Fruit fly (Drosophila melanogaster) whole organism, embryonic: ENCODE results near the gene a10.

Source experiments
- CG10979 ChIP-seq: fragments of 200-800 bp; sonication (Bioruptor generic); optimal IDR thresholded peaks from 2 replicates; lab custom pipeline; 2018; ENCODE audit warnings: missing biosample characterization, mild to moderate bottlenecking, missing genetic modification characterization, moderate library complexity
- CG11085 ChIP-seq: fragments of 200-800 bp; sonication (Bioruptor generic); IDR thresholded peaks from 2 replicates; pipeline ENCODE4 v1.3.6; 2022; ENCODE audit warnings: missing biosample characterization, missing genetic modification characterization
- CG11247 ChIP-seq: fragments of 200-800 bp; sonication (Bioruptor generic); IDR thresholded peaks from 2 replicates; pipeline ENCODE4 v1.3.6; 2022; ENCODE audit warnings: missing biosample characterization, missing genetic modification characterization
- CG1233 ChIP-seq: fragments of 200-800 bp; sonication (Bioruptor generic); optimal IDR thresholded peaks from 4 replicates; lab custom pipeline; 2018; ENCODE audit warnings: missing biosample characterization, mild to moderate bottlenecking, missing genetic modification characterization
- CG16813 ChIP-seq: fragments of 200-800 bp; sonication (Bioruptor generic); IDR thresholded peaks from 3 replicates; pipeline ENCODE4 v1.3.6; 2022; ENCODE audit warnings: missing biosample characterization, missing genetic modification characterization; ENCODE audit not compliant: partially characterized antibody
- CG17802 ChIP-seq: fragments of 200-800 bp; sonication (Bioruptor generic); optimal IDR thresholded peaks from 2 replicates; lab custom pipeline; 2018; ENCODE audit warnings: missing biosample characterization, mild to moderate bottlenecking, missing genetic modification characterization, moderate library complexity
- CG1832 ChIP-seq: fragments of 200-800 bp; sonication (Bioruptor generic); optimal IDR thresholded peaks from 2 replicates; lab custom pipeline; 2017; ENCODE audit warnings: missing biosample characterization, mild to moderate bottlenecking, missing genetic modification characterization, inconsistent platforms
- CG2120 ChIP-seq: fragments of 200-800 bp; sonication (Bioruptor generic); optimal IDR thresholded peaks from 3 replicates; lab custom pipeline; 2016; ENCODE audit warnings: missing biosample characterization, missing genetic modification characterization
- CG2202 ChIP-seq: fragments of 200-800 bp; sonication (Bioruptor generic); optimal IDR thresholded peaks from 2 replicates; lab custom pipeline; 2018; ENCODE audit warnings: missing biosample characterization, mild to moderate bottlenecking, missing genetic modification characterization
- CG2712 ChIP-seq: fragments of 200-800 bp; optimal IDR thresholded peaks from 3 replicates; lab custom pipeline; 2019; ENCODE audit warnings: missing biosample characterization, mild to moderate bottlenecking, missing genetic modification characterization, moderate library complexity
- CG2875 ChIP-seq: fragments of 200-800 bp; sonication (Bioruptor generic); optimal IDR thresholded peaks from 2 replicates; lab custom pipeline; 2017; ENCODE audit warnings: missing biosample characterization, mild to moderate bottlenecking, missing genetic modification characterization, missing genetic modification reagents
- CG3281 ChIP-seq: fragments of 200-800 bp; sonication (Bioruptor generic); optimal IDR thresholded peaks from 3 replicates; lab custom pipeline; 2017; ENCODE audit warnings: missing biosample characterization, mild to moderate bottlenecking, missing genetic modification characterization
- CG3407 ChIP-seq: fragments of 200-800 bp; sonication (Bioruptor generic); optimal IDR thresholded peaks from 2 replicates; lab custom pipeline; 2018; ENCODE audit warnings: missing biosample characterization, mild to moderate bottlenecking, missing genetic modification characterization
- CG3838 ChIP-seq: fragments of 200-800 bp; sonication (Bioruptor generic); optimal IDR thresholded peaks from 3 replicates; lab custom pipeline; 2016; ENCODE audit warnings: missing biosample characterization, missing genetic modification characterization
- CG8089 ChIP-seq: fragments of 200-800 bp; sonication (Bioruptor generic); optimal IDR thresholded peaks from 3 replicates; lab custom pipeline; 2016; ENCODE audit warnings: missing biosample characterization, missing genetic modification characterization
- CG8290 ChIP-seq, 3 experiments: fragments of 200-800 bp; sonication (Bioruptor generic); optimal IDR thresholded peaks; 2 replicates each; lab custom pipeline; 2016 to 2019; ENCODE audit warnings: missing biosample characterization in 3 of 3, missing genetic modification characterization in 3 of 3, mild to moderate bottlenecking in 2 of 3, moderate library complexity in 1 of 3
- CG9727 ChIP-seq: fragments of 200-800 bp; sonication (Bioruptor generic); optimal IDR thresholded peaks from 3 replicates; lab custom pipeline; 2017; ENCODE audit warnings: missing biosample characterization, mild to moderate bottlenecking, missing genetic modification characterization
- CG9876 ChIP-seq: fragments of 200-800 bp; sonication (Bioruptor generic); optimal IDR thresholded peaks from 2 replicates; lab custom pipeline; 2016; ENCODE audit warnings: missing biosample characterization, missing genetic modification characterization
- CkIIα-i1 ChIP-seq: fragments of 200-800 bp; sonication (Bioruptor generic); IDR thresholded peaks from 2 replicates; pipeline ENCODE4 v1.3.6; 2022; ENCODE audit warnings: missing biosample characterization, missing genetic modification characterization
- Dad ChIP-seq: fragments of 200-800 bp; sonication (Bioruptor generic); optimal IDR thresholded peaks from 3 replicates; lab custom pipeline; 2016; ENCODE audit warnings: missing biosample characterization, missing genetic modification characterization
- Dip3 ChIP-seq: fragments of 200-800 bp; sonication (Bioruptor generic); optimal IDR thresholded peaks from 3 replicates; lab custom pipeline; 2016; ENCODE audit warnings: missing biosample characterization, missing genetic modification characterization
- Ets97D ChIP-seq: fragments of 200-800 bp; sonication (Bioruptor generic); optimal IDR thresholded peaks from 3 replicates; lab custom pipeline; 2016; ENCODE audit warnings: missing biosample characterization, missing genetic modification characterization
- GATAe ChIP-seq: fragments of 200-800 bp; sonication (Bioruptor generic); conservative IDR thresholded peaks from 2 replicates; pipeline ENCODE4 v1.3.6; 2022; ENCODE audit warnings: missing biosample characterization, missing genetic modification characterization
- Hmr ChIP-seq: fragments of 200-800 bp; sonication (Bioruptor generic); optimal IDR thresholded peaks from 3 replicates; lab custom pipeline; 2017; ENCODE audit warnings: mild to moderate bottlenecking, missing biosample characterization, missing genetic modification reagents, missing genetic modification characterization
- Jarid2 ChIP-seq: fragments of 200-800 bp; sonication (Bioruptor generic); optimal IDR thresholded peaks from 3 replicates; lab custom pipeline; 2017; ENCODE audit warnings: mild to moderate bottlenecking, missing biosample characterization, missing genetic modification reagents, missing genetic modification characterization
- Mes4 ChIP-seq: fragments of 200-800 bp; sonication (Bioruptor generic); optimal IDR thresholded peaks from 2 replicates; lab custom pipeline; 2016; ENCODE audit warnings: missing biosample characterization, missing genetic modification characterization
- Vsx1 ChIP-seq: fragments of 200-800 bp; sonication (Bioruptor generic); optimal IDR thresholded peaks from 2 replicates; lab custom pipeline; 2017; ENCODE audit warnings: missing biosample characterization, mild to moderate bottlenecking, missing genetic modification characterization, missing genetic modification reagents
- abd-A ChIP-seq: fragments of 200-800 bp; sonication (Bioruptor generic); optimal IDR thresholded peaks from 3 replicates; lab custom pipeline; 2019; ENCODE audit warnings: missing biosample characterization, mild to moderate bottlenecking, missing genetic modification characterization, moderate library complexity
- ara ChIP-seq: fragments of 200-800 bp; sonication (Bioruptor generic); IDR thresholded peaks from 2 replicates; pipeline ENCODE4 v1.3.6; 2022; ENCODE audit warnings: missing biosample characterization, missing genetic modification characterization
- bcd ChIP-seq: fragments of 200-800 bp; sonication (Bioruptor generic); optimal IDR thresholded peaks from 2 replicates; lab custom pipeline; 2017; ENCODE audit warnings: missing biosample characterization, mild to moderate bottlenecking, missing genetic modification characterization
- chinmo ChIP-seq: fragments of 200-800 bp; sonication (Bioruptor generic); IDR thresholded peaks from 4 replicates; pipeline ENCODE4 v1.3.6; 2022; ENCODE audit warnings: missing biosample characterization, missing genetic modification characterization; ENCODE audit not compliant: partially characterized antibody
- crol ChIP-seq: fragments of 200-800 bp; sonication (Bioruptor generic); IDR thresholded peaks from 2 replicates; pipeline ENCODE4 v1.3.6; 2022; ENCODE audit warnings: missing biosample characterization, missing genetic modification characterization
- danr ChIP-seq: fragments of 200-800 bp; sonication (Bioruptor generic); IDR thresholded peaks from 2 replicates; pipeline ENCODE4 v1.3.6; 2022; ENCODE audit warnings: missing biosample characterization, missing genetic modification characterization
- ewg ChIP-seq: fragments of 200-800 bp; sonication (Bioruptor generic); optimal IDR thresholded peaks from 3 replicates; lab custom pipeline; 2017; ENCODE audit warnings: mild to moderate bottlenecking, missing biosample characterization, missing genetic modification reagents, missing genetic modification characterization
- fd96Cb ChIP-seq: fragments of 200-800 bp; sonication (Bioruptor generic); optimal IDR thresholded peaks from 2 replicates; lab custom pipeline; 2018; ENCODE audit warnings: missing biosample characterization, mild to moderate bottlenecking, missing genetic modification characterization, moderate library complexity
- gem ChIP-seq: fragments of 200-800 bp; sonication (Bioruptor generic); optimal IDR thresholded peaks from 2 replicates; lab custom pipeline; 2019; ENCODE audit warnings: missing biosample characterization, mild to moderate bottlenecking, missing genetic modification characterization, moderate library complexity
- gt ChIP-seq: fragments of 200-800 bp; sonication (Bioruptor generic); IDR thresholded peaks from 2 replicates; pipeline ENCODE4 v1.3.6; 2022; ENCODE audit warnings: missing biosample characterization, missing genetic modification characterization
- lab ChIP-seq: fragments of 200-800 bp; sonication (Bioruptor generic); optimal IDR thresholded peaks from 3 replicates; lab custom pipeline; 2017; ENCODE audit warnings: missing biosample characterization, missing genetic modification characterization, mild to moderate bottlenecking, moderate library complexity, missing genetic modification reagents
- lbe ChIP-seq: fragments of 200-800 bp; sonication (Bioruptor generic); optimal IDR thresholded peaks from 2 replicates; lab custom pipeline; 2016; ENCODE audit warnings: missing biosample characterization, mild to moderate bottlenecking, missing genetic modification characterization
- lov ChIP-seq, 2 experiments: fragments of 200-800 bp in 1 of 2; fragments of >200 bp in 1 of 2; sonication (Bioruptor generic) in 1 of 2; IDR thresholded peaks in 1 of 2; optimal IDR thresholded peaks in 1 of 2; 2 replicates in 1 of 2; 3 replicates in 1 of 2; pipeline versions ENCODE4 v1.3.6 to Lab custom; 2017 to 2022; ENCODE audit warnings: missing biosample characterization in 1 of 2, missing genetic modification characterization in 1 of 2
- maf-S ChIP-seq: fragments of 200-800 bp; sonication (Bioruptor generic); optimal IDR thresholded peaks from 2 replicates; lab custom pipeline; 2016; ENCODE audit warnings: missing biosample characterization, missing genetic modification characterization
- pita ChIP-seq: fragments of 200-800 bp; sonication (Bioruptor generic); optimal IDR thresholded peaks from 2 replicates; lab custom pipeline; 2017; ENCODE audit warnings: missing biosample characterization, mild to moderate bottlenecking, missing genetic modification characterization
- ranshi ChIP-seq: fragments of 200-800 bp; sonication (Bioruptor generic); IDR thresholded peaks from 2 replicates; pipeline ENCODE4 v1.3.6; 2022; ENCODE audit warnings: missing biosample characterization, missing genetic modification characterization
- sc ChIP-seq, 3 experiments: fragments of >200 bp in 2 of 3; fragments of 200-800 bp in 1 of 3; sonication (Bioruptor generic) in 1 of 3; optimal IDR thresholded peaks; 2 replicates in 2 of 3; 3 replicates in 1 of 3; lab custom pipeline; 2017; ENCODE audit warnings: mild to moderate bottlenecking in 1 of 3, missing biosample characterization in 1 of 3, missing genetic modification characterization in 1 of 3, missing genetic modification reagents in 1 of 3
- shn ChIP-seq: fragments of 200-800 bp; sonication (Bioruptor generic); optimal IDR thresholded peaks from 3 replicates; lab custom pipeline; 2016; ENCODE audit warnings: missing biosample characterization, missing genetic modification characterization
- tll ChIP-seq, 2 experiments: fragments of 200-800 bp in 1 of 2; fragments of >200 bp in 1 of 2; sonication (Bioruptor generic) in 1 of 2; optimal IDR thresholded peaks; 2 replicates each; lab custom pipeline; 2017 to 2019; ENCODE audit warnings: missing biosample characterization in 2 of 2, missing genetic modification characterization in 2 of 2, mild to moderate bottlenecking in 1 of 2, moderate library complexity in 1 of 2
- tna ChIP-seq: fragments of 200-800 bp; sonication (Bioruptor generic); IDR thresholded peaks from 2 replicates; pipeline ENCODE4 v1.3.6; 2022; ENCODE audit warnings: missing biosample characterization, missing genetic modification characterization; ENCODE audit not compliant: partially characterized antibody
- vvl ChIP-seq: fragments of 200-800 bp; sonication (Bioruptor generic); IDR thresholded peaks from 2 replicates; pipeline ENCODE4 v1.3.6; 2022; ENCODE audit warnings: missing biosample characterization, missing genetic modification characterization

The a10 gene

DNA sequence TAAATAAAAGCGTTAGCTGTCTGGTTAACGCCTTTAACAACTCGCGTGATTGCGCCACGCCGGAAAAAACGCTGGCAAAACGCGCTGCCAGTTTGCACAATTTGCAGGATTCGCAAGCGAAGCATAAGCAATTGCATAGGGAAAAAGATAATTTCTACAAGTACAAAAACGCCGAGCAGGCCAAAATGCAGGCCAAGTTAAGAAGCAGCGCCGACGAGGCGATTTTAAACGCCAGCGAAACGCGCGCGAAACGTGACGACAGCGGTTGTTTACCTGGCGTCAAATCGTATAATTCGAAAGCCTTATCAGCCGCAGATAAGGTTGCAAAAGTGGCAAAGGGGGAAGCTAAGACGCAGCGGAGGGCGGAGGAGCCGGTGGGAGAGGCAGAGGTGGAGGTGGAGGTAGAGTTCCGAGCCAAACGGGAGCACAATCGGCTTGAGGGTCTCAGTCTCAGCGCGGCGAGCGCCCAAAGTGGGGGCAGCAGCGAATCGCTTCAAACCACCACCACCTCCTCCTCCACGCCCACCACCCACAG is 42.4 kb downstream of the a10 start:
- TF ChIP-seq Mes4, result no peak
- TF ChIP-seq chinmo (GFP tag; lab: Robert Waterston, UW), result 0 out of 4 replicates have a peak, but pooled peaks have one; percentile 39
- no peak for TF ChIP-seq Dad (GFP tag; lab: Kevin White, UChicago)
- TF ChIP-seq CG2712 (tag; lab: Kevin White, UChicago), result no peak
- TF ChIP-seq Jarid2, result peak; percentile 28
- no peak for TF ChIP-seq gem (tag; lab: Kevin White, UChicago)
- TF ChIP-seq vvl (GFP tag; lab: Robert Waterston, UW), result no peak
- TF ChIP-seq fd96Cb, result no peak
- no peak for TF ChIP-seq danr (GFP tag; lab: Robert Waterston, UW)
- no peak for TF ChIP-seq pita (GFP tag; lab: Kevin White, UChicago)
- TF ChIP-seq CG3407, result no peak
- TF ChIP-seq ranshi (GFP tag; lab: Robert Waterston, UW), result no peak
- TF ChIP-seq CG2202 (tag; lab: Kevin White, UChicago), result no peak
- no peak for TF ChIP-seq CG9727
- TF ChIP-seq lbe (GFP tag; lab: Kevin White, UChicago), result no peak
- TF ChIP-seq Hmr (GFP tag; lab: Kevin White, UChicago), result peak; percentile 34
- no peak for TF ChIP-seq Dip3 (GFP tag; lab: Kevin White, UChicago)
- TF ChIP-seq lov (optimal IDR thresholded peaks at IDR 0.05; lab: Kevin White, UChicago), result no peak
- no peak for TF ChIP-seq lov (GFP tag; IDR thresholded peaks at IDR 0.05; lab: Robert Waterston, UW)
- peak; percentile 6; the same call in 1 of the 2 replicates for TF ChIP-seq CG11085 (GFP tag; lab: Robert Waterston, UW)
- no peak for TF ChIP-seq CG10979 (tag; lab: Kevin White, UChicago)
- no peak for TF ChIP-seq CG3838 (GFP tag; lab: Kevin White, UChicago)
- TF ChIP-seq CG16813 (GFP tag; lab: Robert Waterston, UW), result no peak
- TF ChIP-seq abd-A (tag; lab: Kevin White, UChicago), result no peak
- TF ChIP-seq tna (GFP tag; lab: Robert Waterston, UW), result no peak
- no peak for TF ChIP-seq maf-S
- TF ChIP-seq sc (optimal IDR thresholded peaks at IDR 0.05; lab: Kevin White, UChicago), result no peak
- no peak for TF ChIP-seq sc (GFP tag; optimal IDR thresholded peaks at IDR 0.05; lab: Kevin White, UChicago)
- no peak for TF ChIP-seq CG11247 (GFP tag; lab: Robert Waterston, UW)
- TF ChIP-seq CG1233 (GFP tag; lab: Kevin White, UChicago), result no peak
- TF ChIP-seq CG3281 (GFP tag; lab: Kevin White, UChicago), result no peak
- no peak for TF ChIP-seq CkIIα-i1
- no peak for TF ChIP-seq CG9876 (GFP tag; lab: Kevin White, UChicago)
- no peak for TF ChIP-seq CG8089 (GFP tag; lab: Kevin White, UChicago)
- TF ChIP-seq CG8290 (GFP tag; optimal IDR thresholded peaks at IDR 0.05; lab: Kevin White, UChicago), result no peak
- TF ChIP-seq CG8290 (tag; optimal IDR thresholded peaks at IDR 0.05; lab: Kevin White, UChicago), result peak in 1 of 2 experiments; percentile 16
- TF ChIP-seq GATAe, result peak; percentile 99
- TF ChIP-seq CG17802 (tag; lab: Kevin White, UChicago), result no peak
- TF ChIP-seq gt (GFP tag; lab: Robert Waterston, UW), result no peak
- TF ChIP-seq shn, result no peak
- no peak for TF ChIP-seq ara (GFP tag; lab: Robert Waterston, UW)
- TF ChIP-seq crol (GFP tag; lab: Robert Waterston, UW), result peak; percentile 95
- no peak for TF ChIP-seq CG1832 (GFP tag; lab: Kevin White, UChicago)
- no peak for TF ChIP-seq Ets97D
- no peak for TF ChIP-seq tll (GFP tag; optimal IDR thresholded peaks at IDR 0.05; lab: Kevin White, UChicago)
- TF ChIP-seq bcd (GFP tag; lab: Kevin White, UChicago), result no peak
- no peak for TF ChIP-seq CG2875 (GFP tag; lab: Kevin White, UChicago)
- peak; percentile 64 for TF ChIP-seq lab
- no peak for TF ChIP-seq ewg
- no peak for TF ChIP-seq CG2120 (GFP tag; lab: Kevin White, UChicago)
- no peak for TF ChIP-seq Vsx1 (GFP tag; lab: Kevin White, UChicago)
